Worm (Caenorhabditis elegans): ENCODE data around the gene bus-18.

bus-18 gene

ce11 chrV:11799252-11799822, 25.8 kb downstream of the bus-18 start (continued):
- no peak for TF ChIP-seq ceh-8 (GFP tag; optimal IDR thresholded peaks at IDR 0.05)
- no peak for TF ChIP-seq skn-1 (tag; optimal IDR thresholded peaks at IDR 0.05)
- no peak for TF ChIP-seq fkh-10 (GFP tag; optimal IDR thresholded peaks at IDR 0.05)
- no peak for TF ChIP-seq ztf-4 (tag; optimal IDR thresholded peaks at IDR 0.05)
- TF ChIP-seq efl-3 (GFP tag; optimal IDR thresholded peaks at IDR 0.05), result no peak
- peak; percentile 56 for TF ChIP-seq vab-15 (tag; optimal IDR thresholded peaks at IDR 0.05)
- peak; percentile 49 for TF ChIP-seq unc-130 (tag; optimal IDR thresholded peaks at IDR 0.05)
- TF ChIP-seq mef-2 (tag; optimal IDR thresholded peaks at IDR 0.05), result no peak
- TF ChIP-seq ceh-90 (tag; optimal IDR thresholded peaks at IDR 0.05), result no peak
- TF ChIP-seq unc-98 (GFP tag; IDR thresholded peaks at IDR 0.05), result no peak
- TF ChIP-seq lin-39 (tag; optimal IDR thresholded peaks at IDR 0.05), result no peak
- no peak for TF ChIP-seq nhr-84 (tag; optimal IDR thresholded peaks at IDR 0.05)
- TF ChIP-seq grh-1 (GFP tag; IDR thresholded peaks at IDR 0.05), result peak; percentile 76
- TF ChIP-seq fkh-8 (tag; optimal IDR thresholded peaks at IDR 0.05), result no peak
- peak in 1 of 2 experiments; percentile 96 for TF ChIP-seq mdl-1 (tag; optimal IDR thresholded peaks at IDR 0.05)
- TF ChIP-seq nhr-47 (tag; optimal IDR thresholded peaks at IDR 0.05), result peak; percentile 76
- TF ChIP-seq xbp-1 (tag; optimal IDR thresholded peaks at IDR 0.05), result peak; percentile 32
- TF ChIP-seq jun-1 (tag; optimal IDR thresholded peaks at IDR 0.05), result peak; percentile 24
- no peak for TF ChIP-seq mep-1 (tag; optimal IDR thresholded peaks at IDR 0.05)
- TF ChIP-seq nhr-76 (tag; optimal IDR thresholded peaks at IDR 0.05), result no peak
- no peak for TF ChIP-seq ceh-82 (tag; optimal IDR thresholded peaks at IDR 0.05)
- no peak for TF ChIP-seq dsc-1 (tag; optimal IDR thresholded peaks at IDR 0.05)
- peak; percentile 41 for TF ChIP-seq lin-13 (GFP tag; optimal IDR thresholded peaks at IDR 0.05)
- TF ChIP-seq unc-86 (tag; optimal IDR thresholded peaks at IDR 0.05), result no peak
- no peak for TF ChIP-seq nhr-11 (tag; optimal IDR thresholded peaks at IDR 0.05)
- TF ChIP-seq snpc-4 (tag; optimal IDR thresholded peaks at IDR 0.05), result no peak
- no peak for TF ChIP-seq ama-1 (optimal IDR thresholded peaks at IDR 0.05)
- peak in 1 of 2 experiments; percentile 36 for TF ChIP-seq egl-27 (tag; optimal IDR thresholded peaks at IDR 0.05)
- no peak for TF ChIP-seq aha-1 (tag; optimal IDR thresholded peaks at IDR 0.05)
- peak in 5 of 6 experiments; percentile 21 to 91 (median 48) for TF ChIP-seq elt-3 (tag; optimal IDR thresholded peaks at IDR 0.05)
- peak; percentile 23 for TF ChIP-seq swsn-7 (tag; optimal IDR thresholded peaks at IDR 0.05)
- peak; percentile 82 for TF ChIP-seq nhr-19 (GFP tag; conservative IDR thresholded peaks at IDR 0.05)
- no peak for TF ChIP-seq ceh-88 (GFP tag; IDR thresholded peaks at IDR 0.05)
- no peak for TF ChIP-seq efl-1 (optimal IDR thresholded peaks at IDR 0.05)
- TF ChIP-seq efl-1 (GFP tag; optimal IDR thresholded peaks at IDR 0.05 in 1 of 2), result no peak
- TF ChIP-seq lir-3 (tag; optimal IDR thresholded peaks at IDR 0.05; ENCODE audit: poor library complexity), result peak; percentile 41
- TF ChIP-seq sptf-1 (tag; optimal IDR thresholded peaks at IDR 0.05), result no peak
- TF ChIP-seq irx-1 (tag; optimal IDR thresholded peaks at IDR 0.05), result peak; percentile 38
- no peak for TF ChIP-seq hpl-2 (GFP tag; optimal IDR thresholded peaks at IDR 0.05)
- TF ChIP-seq ces-1 (GFP tag; optimal IDR thresholded peaks at IDR 0.05), result no peak
- peak; percentile 58; the same call in 1 of the 2 replicates for TF ChIP-seq mab-9 (GFP tag; IDR thresholded peaks at IDR 0.05)
- no peak for TF ChIP-seq hlh-4 (tag; optimal IDR thresholded peaks at IDR 0.05)
- no peak for TF ChIP-seq dpl-1 (GFP tag; optimal IDR thresholded peaks at IDR 0.05)
- peak; percentile 80 for TF ChIP-seq blmp-1 (tag; optimal IDR thresholded peaks at IDR 0.05)
- no peak for TF ChIP-seq ets-5 (GFP tag; IDR thresholded peaks at IDR 0.05)
- peak; percentile 76 for TF ChIP-seq snu-23 (GFP tag; optimal IDR thresholded peaks at IDR 0.05)
- TF ChIP-seq C34B4.2 (tag; optimal IDR thresholded peaks at IDR 0.05), result no peak
- TF ChIP-seq nhr-77 (tag; optimal IDR thresholded peaks at IDR 0.05), result no peak
- no peak for TF ChIP-seq Y116A8C.19 (tag; optimal IDR thresholded peaks at IDR 0.05; ENCODE audit: borderline replicate concordance)
- TF ChIP-seq sox-4 (tag; optimal IDR thresholded peaks at IDR 0.05), result no peak
- no peak for TF ChIP-seq zip-4 (GFP tag; optimal IDR thresholded peaks at IDR 0.05)
- TF ChIP-seq nhr-85 (tag), result peak; percentile 99
- no peak for TF ChIP-seq sup-37 (GFP tag; optimal IDR thresholded peaks at IDR 0.05)
- no peak for TF ChIP-seq unc-62 (GFP tag; optimal IDR thresholded peaks at IDR 0.05)

All from whole organism, L1 larva.